Fruit fly (Drosophila melanogaster): ENCODE results near the gene ERp44.

The ERp44 gene

dm6 chrX:16279340-16279941 lies 18.1 kb downstream of the ERp44 start (continued):
- TF ChIP-seq chn (GFP tag; optimal IDR thresholded peaks at IDR 0.05), result peak; percentile 73
- TF ChIP-seq sna (GFP tag; IDR thresholded peaks at IDR 0.05; ENCODE audit: partially characterized antibody), result no peak
- peak; percentile 73 for TF ChIP-seq grau (tag; optimal IDR thresholded peaks at IDR 0.05)
- TF ChIP-seq NfI (GFP tag; optimal IDR thresholded peaks at IDR 0.05), result peak; percentile 74
- peak; percentile 31 for TF ChIP-seq emc (GFP tag; optimal IDR thresholded peaks at IDR 0.05)
- TF ChIP-seq CG33213 (GFP tag; optimal IDR thresholded peaks at IDR 0.05), result peak; percentile 70
- peak; percentile 94 for TF ChIP-seq Aef1 (GFP tag; IDR thresholded peaks at IDR 0.05)
- TF ChIP-seq kah (GFP tag; optimal IDR thresholded peaks at IDR 0.05), result peak; percentile 44
- TF ChIP-seq Atf6 (GFP tag; IDR thresholded peaks at IDR 0.05), result peak; percentile 80
- TF ChIP-seq CG2116 (GFP tag; optimal IDR thresholded peaks at IDR 0.05), result peak; percentile 21
- TF ChIP-seq Rfx (GFP tag; IDR thresholded peaks at IDR 0.05), result peak; percentile 94
- peak; percentile 79 for TF ChIP-seq CG42726 (GFP tag; IDR thresholded peaks at IDR 0.05; ENCODE audit: partially characterized antibody)
- TF ChIP-seq CG34422 (GFP tag; IDR thresholded peaks at IDR 0.05), result peak; percentile 95
- peak; percentile 10 for TF ChIP-seq CG31365 (tag; optimal IDR thresholded peaks at IDR 0.05)
- TF ChIP-seq MTF-1 (GFP tag; optimal IDR thresholded peaks at IDR 0.05; ENCODE audit: borderline replicate concordance), result peak; percentile 12
- peak; percentile 82 for TF ChIP-seq CG14014 (GFP tag; IDR thresholded peaks at IDR 0.05)
- peak; percentile 85 for TF ChIP-seq E2f1 (GFP tag; IDR thresholded peaks at IDR 0.05)
- TF ChIP-seq Taf1 (GFP tag; IDR thresholded peaks at IDR 0.05), result peak; percentile 90
- peak; percentile 84 for TF ChIP-seq tgo (GFP tag; IDR thresholded peaks at IDR 0.05)
- peak; percentile 79 for TF ChIP-seq HHEX (GFP tag; optimal IDR thresholded peaks at IDR 0.05)
- no peak; the same call in 1 of the 2 replicates for TF ChIP-seq Doc2 (GFP tag; IDR thresholded peaks at IDR 0.05)
- peak; percentile 83 for TF ChIP-seq CG11247 (GFP tag; IDR thresholded peaks at IDR 0.05)
- TF ChIP-seq Atf-2 (GFP tag; optimal IDR thresholded peaks at IDR 0.05), result peak; percentile 75
- TF ChIP-seq CG11456 (GFP tag; IDR thresholded peaks at IDR 0.05), result peak; percentile 94
- TF ChIP-seq sqz (GFP tag; optimal IDR thresholded peaks at IDR 0.05), result no peak
- TF ChIP-seq B-H1 (GFP tag; IDR thresholded peaks at IDR 0.05), result peak; percentile 88
- TF ChIP-seq peb (GFP tag; IDR thresholded peaks at IDR 0.05), result peak; percentile 88
- peak; percentile 73 for TF ChIP-seq CG18599 (GFP tag; optimal IDR thresholded peaks at IDR 0.05)
- TF ChIP-seq CG14860 (GFP tag; IDR thresholded peaks at IDR 0.05; ENCODE audit: partially characterized antibody), result no peak
- TF ChIP-seq CG10654 (GFP tag; optimal IDR thresholded peaks at IDR 0.05), result peak; percentile 73
- TF ChIP-seq croc (GFP tag; conservative IDR thresholded peaks at IDR 0.05), result peak; percentile 83
- peak; percentile 85 for TF ChIP-seq CG9932 (GFP tag; IDR thresholded peaks at IDR 0.05)
- peak; percentile 18; the same call in 1 of the 2 replicates for TF ChIP-seq bbx (GFP tag; IDR thresholded peaks at IDR 0.05; ENCODE audit: partially characterized antibody)
- no peak for TF ChIP-seq hth (optimal IDR thresholded peaks at IDR 0.05)
- peak; percentile 89 for TF ChIP-seq Mrtf (GFP tag; IDR thresholded peaks at IDR 0.05)
- peak; percentile 43 for TF ChIP-seq Jarid2 (GFP tag; optimal IDR thresholded peaks at IDR 0.05)
- peak; percentile 86 for TF ChIP-seq CG1603 (tag; optimal IDR thresholded peaks at IDR 0.05)
- no peak for TF ChIP-seq Trl (optimal IDR thresholded peaks at IDR 0.05)
- peak; percentile 89 for TF ChIP-seq Trl (GFP tag; optimal IDR thresholded peaks at IDR 0.05)
- TF ChIP-seq grn (GFP tag; optimal IDR thresholded peaks at IDR 0.05), result no peak
- peak; percentile 39 for TF ChIP-seq CG13775 (GFP tag; optimal IDR thresholded peaks at IDR 0.05)
- peak; percentile 89 for TF ChIP-seq Xrp1 (GFP tag; IDR thresholded peaks at IDR 0.05)
- TF ChIP-seq Ravus (GFP tag; IDR thresholded peaks at IDR 0.05), result peak; percentile 66
- TF ChIP-seq org-1 (GFP tag; optimal IDR thresholded peaks at IDR 0.05), result peak; percentile 80
- peak; percentile 50 for TF ChIP-seq CG15514 (GFP tag; optimal IDR thresholded peaks at IDR 0.05)
- peak; percentile 76 for TF ChIP-seq CG17359 (tag; optimal IDR thresholded peaks at IDR 0.05)
- TF ChIP-seq CG17385 (GFP tag; optimal IDR thresholded peaks at IDR 0.05), result peak; percentile 59
- peak; percentile 86; the same call in 1 of the 3 replicates for TF ChIP-seq CG3726 (GFP tag; IDR thresholded peaks at IDR 0.05)
- peak in 1 of 2 experiments; percentile 56 for TF ChIP-seq Eip74EF (GFP tag; optimal IDR thresholded peaks at IDR 0.05)
- peak; percentile 58 for TF ChIP-seq Dek (tag; optimal IDR thresholded peaks at IDR 0.05)

Data from whole organism, embryonic.